Worm (Caenorhabditis elegans): ENCODE results near the gene C30A5.10.

ce11 chrIII:8258045-8258444 is 48.4 kb upstream of the C30A5.10 start, which contains the start of gene ncr-2:
- TF ChIP-seq nhr-11 (tag; optimal IDR thresholded peaks at IDR 0.05), result no peak
- no peak for TF ChIP-seq egl-27 (tag; optimal IDR thresholded peaks at IDR 0.05)
- TF ChIP-seq ZK546.5 (tag; optimal IDR thresholded peaks at IDR 0.05), result no peak
- no peak for TF ChIP-seq lsy-2 (tag; optimal IDR thresholded peaks at IDR 0.05)
